Fruit fly (Drosophila melanogaster): ENCODE results near the gene jp.

- TF ChIP-seq esn (GFP tag; optimal IDR thresholded peaks at IDR 0.05) (no peak), CG10669 (GFP tag; optimal IDR thresholded peaks at IDR 0.05) (no peak), Lpt (GFP tag; optimal IDR thresholded peaks at IDR 0.05) (no peak), Smox (GFP tag; optimal IDR thresholded peaks at IDR 0.05) (no peak), CG4318 (GFP tag; optimal IDR thresholded peaks at IDR 0.05) (no peak), Sox102F (GFP tag; optimal IDR thresholded peaks at IDR 0.05) (no peak), CG6163 (GFP tag; IDR thresholded peaks at IDR 0.05) (no peak), dsx (GFP tag; optimal IDR thresholded peaks at IDR 0.05; ENCODE audit: poor library complexity, severe bottlenecking) (no peak), Ets21C (GFP tag; optimal IDR thresholded peaks at IDR 0.05) (no peak), CG6792 (GFP tag; optimal IDR thresholded peaks at IDR 0.05) (no peak), dac (GFP tag; optimal IDR thresholded peaks at IDR 0.05) (no peak), spab (GFP tag; optimal IDR thresholded peaks at IDR 0.05) (no peak), CG11902 (GFP tag; optimal IDR thresholded peaks at IDR 0.05) (no peak), fd59A (GFP tag; optimal IDR thresholded peaks at IDR 0.05) (no peak)
Measured at dm6 chr2L:9498985-9499249, 67.6 kb downstream of the jp start.

Data from whole organism, prepupa.